Fruit fly (Drosophila melanogaster): Measurements from ENCODE around the gene CG1958.

The CG1958 gene

dm6 chrX:7285410-7285809 is 18.7 kb downstream of the CG1958 start:
- TF ChIP-seq hkb (optimal IDR thresholded peaks at IDR 0.05) = no peak
- no peak for TF ChIP-seq hkb (GFP tag; IDR thresholded peaks at IDR 0.05)
- no peak for TF ChIP-seq Hey (tag; optimal IDR thresholded peaks at IDR 0.05)
- no peak for TF ChIP-seq CG12236 (GFP tag; optimal IDR thresholded peaks at IDR 0.05)
- no peak for TF ChIP-seq vvl (GFP tag; IDR thresholded peaks at IDR 0.05)
- TF ChIP-seq lilli (GFP tag; optimal IDR thresholded peaks at IDR 0.05) = no peak
- no peak for TF ChIP-seq corto (GFP tag; optimal IDR thresholded peaks at IDR 0.05)
- TF ChIP-seq B-H2 (GFP tag; optimal IDR thresholded peaks at IDR 0.05) = no peak
- no peak for TF ChIP-seq CG14710 (tag; optimal IDR thresholded peaks at IDR 0.05)
- peak; percentile 44 to 73 for TF ChIP-seq Trl (optimal IDR thresholded peaks at IDR 0.05)
- no peak for TF ChIP-seq Trl (GFP tag; optimal IDR thresholded peaks at IDR 0.05)
- no peak for TF ChIP-seq CG34376 (GFP tag; optimal IDR thresholded peaks at IDR 0.05)
- peak; percentile 60 for TF ChIP-seq cg (GFP tag; optimal IDR thresholded peaks at IDR 0.05)
- no peak for TF ChIP-seq jumu (GFP tag; optimal IDR thresholded peaks at IDR 0.05)

dm6 chrX:7285995-7286985 is 19.6 kb downstream of the CG1958 start, which contains the start of gene CG2059:
TSS of gene CG2059 (plus strand) at chrX:7286358.
- peak; percentile 63 for TF ChIP-seq p53 (GFP tag; optimal IDR thresholded peaks at IDR 0.05)
- no peak for TF ChIP-seq btn (GFP tag; optimal IDR thresholded peaks at IDR 0.05)
- TF ChIP-seq CG14860 (GFP tag; IDR thresholded peaks at IDR 0.05; ENCODE audit: partially characterized antibody) = no peak
- TF ChIP-seq Dip2 (GFP tag; IDR thresholded peaks at IDR 0.05) = no peak
- peak; percentile 80 for TF ChIP-seq CG33213 (GFP tag; optimal IDR thresholded peaks at IDR 0.05)
- no peak for TF ChIP-seq lola (GFP tag; optimal IDR thresholded peaks at IDR 0.05)
- 0 out of 2 replicates have a peak, but pooled peaks have one; percentile 27 for TF ChIP-seq CG1024 (GFP tag; IDR thresholded peaks at IDR 0.05)
- peak; percentile 49 for TF ChIP-seq CoRest (tag; optimal IDR thresholded peaks at IDR 0.05)
- TF ChIP-seq tin (GFP tag; optimal IDR thresholded peaks at IDR 0.05) = peak; percentile 10
- no peak for TF ChIP-seq psq (GFP tag; optimal IDR thresholded peaks at IDR 0.05)
- TF ChIP-seq gsb (GFP tag; IDR thresholded peaks at IDR 0.05) = no peak
- peak; percentile 26 for TF ChIP-seq ems (GFP tag; optimal IDR thresholded peaks at IDR 0.05)
- peak; percentile 20 for TF ChIP-seq Atf-2 (GFP tag; optimal IDR thresholded peaks at IDR 0.05)
- no peak for TF ChIP-seq Oli (tag; optimal IDR thresholded peaks at IDR 0.05)
- TF ChIP-seq PHDP (tag; optimal IDR thresholded peaks at IDR 0.05) = peak; percentile 29
- 0 out of 2 replicates have a peak, but pooled peaks have one; percentile 37 for TF ChIP-seq inv (GFP tag; IDR thresholded peaks at IDR 0.05; ENCODE audit: partially characterized antibody)
- no peak for TF ChIP-seq Six4 (GFP tag; optimal IDR thresholded peaks at IDR 0.05)
- TF ChIP-seq ato (GFP tag; IDR thresholded peaks at IDR 0.05; ENCODE audit: partially characterized antibody) = no peak
- TF ChIP-seq sob (GFP tag; IDR thresholded peaks at IDR 0.05) = peak; percentile 75
- TF ChIP-seq Xbp1 (GFP tag; optimal IDR thresholded peaks at IDR 0.05) = peak; percentile 63
- 0 out of 2 replicates have a peak, but pooled peaks have one; percentile 23 for TF ChIP-seq CG8765 (GFP tag; IDR thresholded peaks at IDR 0.05)
- TF ChIP-seq Antp (GFP tag; optimal IDR thresholded peaks at IDR 0.05) = peak; percentile 61
- TF ChIP-seq fru (optimal IDR thresholded peaks at IDR 0.05) = no peak
- no peak for TF ChIP-seq disco-r (GFP tag; optimal IDR thresholded peaks at IDR 0.05)
- TF ChIP-seq ewg (GFP tag; optimal IDR thresholded peaks at IDR 0.05) = peak; percentile 54
- TF ChIP-seq Bgb (GFP tag; IDR thresholded peaks at IDR 0.05; ENCODE audit: partially characterized antibody) = peak; percentile 65; the same call in 1 of the 2 replicates
- TF ChIP-seq CG13424 (tag; optimal IDR thresholded peaks at IDR 0.05) = peak; percentile 37
- TF ChIP-seq gce (GFP tag; IDR thresholded peaks at IDR 0.05) = peak; percentile 50; the same call in 1 of the 3 replicates
- TF ChIP-seq CG6791 (GFP tag; IDR thresholded peaks at IDR 0.05; ENCODE audit: partially characterized antibody) = peak; percentile 59; the same call in 2 of the 3 replicates
- TF ChIP-seq dpn (GFP tag; optimal IDR thresholded peaks at IDR 0.05) = peak; percentile 8 to 58
- peak; percentile 20; the same call in 1 of the 2 replicates for TF ChIP-seq Ada2b (GFP tag; IDR thresholded peaks at IDR 0.05)
- peak; percentile 49 for TF ChIP-seq CG9817 (tag; optimal IDR thresholded peaks at IDR 0.05)
- TF ChIP-seq CG7839 (tag; optimal IDR thresholded peaks at IDR 0.05) = peak; percentile 47
- no peak for TF ChIP-seq hb (GFP tag; IDR thresholded peaks at IDR 0.05; ENCODE audit: partially characterized antibody)

All from whole organism, embryonic.